Worm (Caenorhabditis elegans): ENCODE measurements around the gene ZK354.2.

The ZK354.2 gene

ce11 chrIV:5353364-5353763, 40.2 kb downstream of the ZK354.2 start, which contains the start of gene Y4C6B.7:
Gene Y4C6B.7 (minus strand): TSS chrIV:5353464.
- TF ChIP-seq ceh-62 (tag; optimal IDR thresholded peaks at IDR 0.05), result no peak
- TF ChIP-seq pqm-1 (tag; optimal IDR thresholded peaks at IDR 0.05), result no peak
- no peak for TF ChIP-seq zag-1 (tag; optimal IDR thresholded peaks at IDR 0.05)
- no peak for TF ChIP-seq nhr-111 (GFP tag; optimal IDR thresholded peaks at IDR 0.05)
- no peak for TF ChIP-seq dve-1 (tag; optimal IDR thresholded peaks at IDR 0.05; ENCODE audit: insufficient read depth)
- TF ChIP-seq aha-1 (tag), result peak; percentile 46
- no peak for TF ChIP-seq lin-39 (tag; optimal IDR thresholded peaks at IDR 0.05)

- no peak for TF ChIP-seq hif-1 (tag; optimal IDR thresholded peaks at IDR 0.05)
- no peak for TF ChIP-seq ama-1 (optimal IDR thresholded peaks at IDR 0.05)
- TF ChIP-seq daf-16 (GFP tag; optimal IDR thresholded peaks at IDR 0.05), result no peak
- TF ChIP-seq daf-16 (tag; optimal IDR thresholded peaks at IDR 0.05), result no peak
- TF ChIP-seq lsy-2 (tag; optimal IDR thresholded peaks at IDR 0.05), result peak in 1 of 2 experiments; percentile 83
- TF ChIP-seq lin-38 (GFP tag; IDR thresholded peaks at IDR 0.05), result peak; percentile 87
- no peak for TF ChIP-seq mxl-2 (GFP tag; conservative IDR thresholded peaks at IDR 0.05)
- TF ChIP-seq F10B5.3 (tag; optimal IDR thresholded peaks at IDR 0.05), result no peak
Measured at ce11 chrIV:5354124-5354523, 40.9 kb downstream of the ZK354.2 start, which contains the start of gene Y4C6B.1. Gene Y4C6B.1 (plus strand): TSS chrIV:5354488.

- no peak for TF ChIP-seq nhr-10 (tag; optimal IDR thresholded peaks at IDR 0.05)
- no peak for TF ChIP-seq cey-2 (tag; optimal IDR thresholded peaks at IDR 0.05; ENCODE audit: borderline replicate concordance, insufficient read depth)
- TF ChIP-seq mdt-29 (GFP tag; IDR thresholded peaks at IDR 0.05), result no peak
- peak in 1 of 2 experiments; percentile 96 for TF ChIP-seq unc-62 (GFP tag; optimal IDR thresholded peaks at IDR 0.05 in 1 of 2)
- TF ChIP-seq unc-62 (tag; optimal IDR thresholded peaks at IDR 0.05), result no peak
- TF ChIP-seq egl-27 (tag; optimal IDR thresholded peaks at IDR 0.05), result no peak
- no peak for TF ChIP-seq lsy-2 (tag; optimal IDR thresholded peaks at IDR 0.05)
Measured at ce11 chrIV:5354564-5354963, 41.4 kb downstream of the ZK354.2 start.

ce11 chrIV:5360533-5360932, 47.3 kb downstream of the ZK354.2 start, which contains the start of gene F41H10.5:
Gene F41H10.5 (plus strand): TSS chrIV:5360907.
- TF ChIP-seq skn-1 (tag; optimal IDR thresholded peaks at IDR 0.05) (no peak), Y105C5A.15 (GFP tag; IDR thresholded peaks at IDR 0.05) (no peak), dpl-1 (GFP tag; optimal IDR thresholded peaks at IDR 0.05) (no peak), hmg-1.1 (GFP tag; IDR thresholded peaks at IDR 0.05) (no peak), lir-3 (tag; optimal IDR thresholded peaks at IDR 0.05) (no peak), sdz-12 (GFP tag; optimal IDR thresholded peaks at IDR 0.05) (no peak), daf-12 (tag; optimal IDR thresholded peaks at IDR 0.05) (no peak), lin-38 (GFP tag; IDR thresholded peaks at IDR 0.05) (no peak), ceh-32 (tag; optimal IDR thresholded peaks at IDR 0.05; ENCODE audit: poor library complexity) (no peak), mdt-29 (GFP tag; IDR thresholded peaks at IDR 0.05) (no peak), unc-39 (tag; optimal IDR thresholded peaks at IDR 0.05) (no peak), mes-2 (tag; optimal IDR thresholded peaks at IDR 0.05; ENCODE audit: poor library complexity, severe bottlenecking) (no peak), ama-1 (optimal IDR thresholded peaks at IDR 0.05) (no peak), pha-4 (GFP tag; IDR thresholded peaks at IDR 0.05) (no peak), pha-4 (tag; optimal IDR thresholded peaks at IDR 0.05) (no peak), lin-13 (GFP tag; optimal IDR thresholded peaks at IDR 0.05) (no peak), mdl-1 (tag; optimal IDR thresholded peaks at IDR 0.05) (no peak), ceh-44 (GFP tag; IDR thresholded peaks at IDR 0.05) (no peak), snpc-4 (tag; optimal IDR thresholded peaks at IDR 0.05) (no peak), ztf-11 (tag; optimal IDR thresholded peaks at IDR 0.05) (no peak)
